Fruit fly (Drosophila melanogaster): ENCODE data around the gene CG6845.

CG6845 gene

DNA sequence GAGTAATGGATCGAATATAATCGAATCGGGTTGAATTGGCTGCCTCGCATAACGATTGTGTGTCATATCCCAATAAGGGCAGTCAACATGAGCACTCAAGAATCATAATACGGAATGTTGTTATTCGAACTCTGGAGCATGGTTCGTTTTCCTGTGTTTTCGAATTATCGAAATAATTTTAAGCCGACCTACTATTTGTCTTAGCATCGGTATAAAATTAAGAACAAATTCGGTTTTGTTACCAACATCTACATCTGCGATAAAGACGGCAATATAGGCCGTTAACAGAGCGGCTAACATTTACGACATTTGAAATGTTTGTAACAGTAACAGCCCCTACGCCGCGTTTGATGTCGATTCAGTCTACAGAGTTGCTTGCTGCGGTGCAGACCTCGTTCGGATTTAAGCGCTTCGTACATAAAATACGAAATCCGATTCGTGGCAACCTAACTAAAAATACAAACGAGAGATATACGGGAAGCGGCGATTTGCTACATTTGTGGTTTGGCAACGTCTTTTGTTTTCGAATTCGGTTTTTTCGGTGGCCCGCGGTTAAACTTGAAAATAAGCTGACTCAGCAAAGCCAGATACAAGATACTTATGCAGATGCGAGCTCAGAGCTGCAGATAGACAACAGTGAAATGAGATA is 14.3 kb downstream of the CG6845 start (continued):
- TF ChIP-seq mld (GFP tag; IDR thresholded peaks at IDR 0.05; ENCODE audit: partially characterized antibody) (no peak), CG12071 (GFP tag; optimal IDR thresholded peaks at IDR 0.05) (no peak), CG7271 (tag; optimal IDR thresholded peaks at IDR 0.05) (no peak), CG17385 (GFP tag; optimal IDR thresholded peaks at IDR 0.05) (no peak), NK7.1 (GFP tag; optimal IDR thresholded peaks at IDR 0.05) (no peak), Elba2 (GFP tag; optimal IDR thresholded peaks at IDR 0.05) (no peak), CG12942 (GFP tag; optimal IDR thresholded peaks at IDR 0.05) (no peak), dm (GFP tag; optimal IDR thresholded peaks at IDR 0.05) (no peak), row (GFP tag; IDR thresholded peaks at IDR 0.05) (no peak), CG42726 (GFP tag; IDR thresholded peaks at IDR 0.05; ENCODE audit: partially characterized antibody) (0 out of 2 replicates have a peak, but pooled peaks have one; percentile 3), CG14050 (GFP tag; IDR thresholded peaks at IDR 0.05) (no peak), Gug (GFP tag; IDR thresholded peaks at IDR 0.05) (no peak), CG13287 (GFP tag; IDR thresholded peaks at IDR 0.05; ENCODE audit: partially characterized antibody) (peak; percentile 44; the same call in 1 of the 2 replicates), sens (GFP tag) (peak; percentile 22), Fer2 (tag; optimal IDR thresholded peaks at IDR 0.05) (no peak), CG1792 (GFP tag; optimal IDR thresholded peaks at IDR 0.05) (no peak), bigmax (GFP tag; optimal IDR thresholded peaks at IDR 0.05) (peak; percentile 51), ssp (GFP tag; IDR thresholded peaks at IDR 0.05) (no peak), Tbp (GFP tag; optimal IDR thresholded peaks at IDR 0.05) (no peak), twi (tag; optimal IDR thresholded peaks at IDR 0.05) (no peak), sd (tag; optimal IDR thresholded peaks at IDR 0.05) (peak; percentile 5), CG8924 (tag; optimal IDR thresholded peaks at IDR 0.05) (peak; percentile 32), shn (GFP tag; optimal IDR thresholded peaks at IDR 0.05) (no peak), CG10209 (GFP tag; optimal IDR thresholded peaks at IDR 0.05) (no peak), CG17802 (tag; optimal IDR thresholded peaks at IDR 0.05) (no peak), CG12155 (GFP tag; optimal IDR thresholded peaks at IDR 0.05) (no peak), CG2199 (GFP tag; IDR thresholded peaks at IDR 0.05) (peak; percentile 85; the same call in 2 of the 3 replicates), mam (GFP tag; optimal IDR thresholded peaks at IDR 0.05) (no peak), zen (tag; optimal IDR thresholded peaks at IDR 0.05) (no peak), CG32772 (GFP tag; IDR thresholded peaks at IDR 0.05) (no peak), Awh (GFP tag; IDR thresholded peaks at IDR 0.05) (no peak), CG34224 (GFP tag; IDR thresholded peaks at IDR 0.05; ENCODE audit: partially characterized antibody) (no peak), gsb-n (tag; optimal IDR thresholded peaks at IDR 0.05) (no peak), D19A (tag; optimal IDR thresholded peaks at IDR 0.05) (no peak), HLH4C (GFP tag; IDR thresholded peaks at IDR 0.05; ENCODE audit: partially characterized antibody) (no peak), nerfin-2 (GFP tag; IDR thresholded peaks at IDR 0.05; ENCODE audit: partially characterized antibody) (no peak), mirr (GFP tag; optimal IDR thresholded peaks at IDR 0.05) (peak; percentile 72), slou (GFP tag; optimal IDR thresholded peaks at IDR 0.05) (no peak), Asciz (GFP tag; optimal IDR thresholded peaks at IDR 0.05) (no peak), Hmr (GFP tag; optimal IDR thresholded peaks at IDR 0.05) (peak; percentile 21), CG13424 (tag; optimal IDR thresholded peaks at IDR 0.05) (no peak), org-1 (GFP tag; optimal IDR thresholded peaks at IDR 0.05) (no peak), nmo (GFP tag; optimal IDR thresholded peaks at IDR 0.05) (no peak), CG9215 (GFP tag; IDR thresholded peaks at IDR 0.05) (no peak), crc (GFP tag; optimal IDR thresholded peaks at IDR 0.05) (no peak), kay (GFP tag; optimal IDR thresholded peaks at IDR 0.05) (no peak), CG7963 (GFP tag; IDR thresholded peaks at IDR 0.05; ENCODE audit: partially characterized antibody) (no peak), CG14441 (GFP tag; IDR thresholded peaks at IDR 0.05) (no peak), ase (GFP tag; IDR thresholded peaks at IDR 0.05) (no peak), CG12659 (GFP tag; optimal IDR thresholded peaks at IDR 0.05) (peak; percentile 23)

Measured in whole organism, embryonic.